Fruit fly (Drosophila melanogaster) whole organism: ENCODE results near the gene noi.

Experiments used
- CG8478 ChIP-seq: fragments of >200 bp; optimal IDR thresholded peaks from 2 replicates; lab custom pipeline; 2018; ENCODE audit warnings: inconsistent platforms
- Dll ChIP-seq: fragments of >200 bp; optimal IDR thresholded peaks from 2 replicates; lab custom pipeline; 2017
- EcR ChIP-seq, 2 experiments: fragments of >200 bp; optimal IDR thresholded peaks; 2 replicates each; lab custom pipeline; 2017; ENCODE audit warnings: missing biosample characterization in 2 of 2, missing genetic modification characterization in 2 of 2, missing genetic modification reagents in 2 of 2
- pan ChIP-seq: fragments of >200 bp; optimal IDR thresholded peaks from 2 replicates; lab custom pipeline; 2017
- psq ChIP-seq: fragments of >200 bp; optimal IDR thresholded peaks from 2 replicates; lab custom pipeline; 2017
- usp ChIP-seq: fragments of >200 bp; optimal IDR thresholded peaks from 2 replicates; lab custom pipeline; 2017; ENCODE audit warnings: missing biosample characterization, missing genetic modification characterization, mixed read lengths

The noi gene

DNA sequence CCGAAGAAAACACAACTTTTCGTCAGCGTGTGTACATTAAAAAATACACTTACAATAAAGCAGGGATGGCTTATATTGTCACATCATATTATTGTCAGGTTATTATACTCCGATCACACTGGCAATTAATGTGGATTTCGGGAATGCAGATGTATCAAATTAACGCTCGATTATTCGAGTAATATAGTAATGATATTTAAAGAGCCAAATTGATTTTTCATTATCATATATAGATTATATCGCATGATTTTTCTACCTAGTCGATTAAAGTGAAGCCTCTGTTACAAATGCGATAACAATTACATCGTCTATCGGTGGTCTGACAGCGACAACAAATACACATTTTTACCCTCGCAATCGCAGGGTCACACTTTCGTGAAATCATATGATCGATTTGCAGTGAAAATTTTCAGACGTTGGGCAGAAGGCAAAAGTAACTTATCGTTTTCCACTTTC is at the start of gene noi, which contains the start of gene Vha26:
TSS of gene noi (minus strand) at position 62 of the 456 bp plus-strand sequence.
TSS of gene Vha26 (plus strand) at position 366 of the 456 bp plus-strand sequence.
- TF ChIP-seq pan (lab: Kevin White, UChicago) (no peak), usp (no peak), EcR (GFP tag; optimal IDR thresholded peaks at IDR 0.05; lab: Kevin White, UChicago) (no peak), psq (no peak), CG8478 (lab: Kevin White, UChicago) (no peak), Dll (lab: Kevin White, UChicago) (no peak)

DNA sequence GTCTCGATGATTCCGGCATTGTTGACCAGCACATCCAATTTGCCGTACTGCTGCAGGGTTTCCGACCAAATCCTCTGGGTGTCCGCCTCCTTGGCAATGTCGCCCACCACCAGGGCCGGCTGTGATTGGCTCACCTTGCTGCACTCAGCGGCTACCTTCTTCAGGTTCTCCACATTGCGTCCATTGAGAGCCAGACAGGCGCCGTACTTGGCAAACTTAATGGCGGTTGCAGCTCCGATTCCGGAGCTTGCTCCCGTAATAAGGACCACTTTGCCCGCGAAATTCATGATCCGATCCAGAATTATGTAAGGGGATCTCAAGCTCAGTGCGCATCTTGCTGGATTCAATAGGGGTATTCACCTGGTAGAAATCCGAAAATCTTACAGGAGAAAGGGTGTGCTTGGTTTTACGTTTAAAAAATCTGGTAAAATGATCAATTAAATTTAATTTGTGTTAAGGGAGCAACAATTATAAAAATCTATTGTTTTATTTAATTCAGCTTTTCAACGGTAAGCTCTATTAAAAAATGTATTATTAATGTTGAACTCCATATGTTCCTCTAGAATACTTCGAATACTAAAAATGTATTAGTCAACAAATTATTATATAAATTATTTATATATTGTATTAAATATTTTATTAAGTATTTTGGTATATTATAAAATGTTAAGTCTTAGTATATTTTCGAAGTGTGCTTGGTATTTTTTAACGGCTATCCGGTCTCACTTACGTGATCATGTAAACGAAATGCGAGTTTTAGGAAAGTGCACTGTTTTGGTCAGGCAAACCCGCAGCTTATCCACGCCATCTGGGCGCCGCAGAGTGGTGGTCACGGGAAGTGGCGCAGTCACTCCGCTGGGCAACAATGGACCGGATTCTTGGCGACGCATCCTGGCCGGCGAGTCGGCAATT is 45.5 kb upstream of the noi start, which contains the start of the genes CG31548 and CG12170:
TSS of gene CG31548 (minus strand) at position 334 of the 912 bp plus-strand sequence.
TSS of gene CG12170 (plus strand) at position 716 of the 912 bp plus-strand sequence.
- TF ChIP-seq usp (no peak), psq (no peak)

DNA sequence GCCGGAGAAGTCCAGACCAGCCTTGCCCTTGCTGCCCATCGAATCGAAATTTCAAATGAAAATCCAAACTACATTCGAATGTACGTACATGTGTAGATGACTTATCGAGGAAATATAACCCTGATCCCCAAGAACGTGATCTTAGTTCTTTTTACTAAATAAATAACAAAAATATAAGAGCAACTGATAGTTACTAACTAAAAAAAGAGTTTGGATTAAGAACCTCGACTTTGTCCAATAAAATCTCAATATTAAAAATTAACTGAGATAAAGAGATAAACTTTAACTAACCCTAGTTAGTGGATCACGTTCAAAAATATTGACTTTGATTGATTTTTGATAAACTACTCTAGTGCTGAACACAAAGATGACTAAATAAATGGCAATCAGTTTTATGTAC is 44.3 kb upstream of the noi start, which contains the start of gene CG31546:
TSS of gene CG31546 (minus strand) at position 101 of the 400 bp plus-strand sequence.
- TF ChIP-seq Dll (lab: Kevin White, UChicago) (no peak), pan (lab: Kevin White, UChicago) (no peak), psq (no peak), usp (no peak), EcR (GFP tag; optimal IDR thresholded peaks at IDR 0.05; lab: Kevin White, UChicago) (no peak), CG8478 (lab: Kevin White, UChicago) (no peak)

DNA sequence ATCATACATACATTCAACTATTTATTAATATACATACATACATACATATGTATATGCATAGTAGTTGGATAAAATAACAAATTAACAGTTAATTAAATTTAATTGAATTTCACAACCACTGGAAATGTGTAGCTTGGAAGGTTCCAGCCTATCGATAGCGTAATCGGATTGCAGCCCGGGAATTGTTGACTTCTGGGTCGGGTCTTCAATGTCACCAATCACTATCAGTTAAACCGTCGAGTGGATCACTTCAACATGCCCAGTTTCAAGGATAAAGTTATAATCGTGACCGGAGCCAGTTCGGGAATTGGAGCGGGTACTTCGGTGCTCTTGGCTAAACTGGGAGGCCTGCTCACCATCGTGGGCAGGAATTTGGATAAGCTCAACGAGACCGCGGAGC is 42.2 kb upstream of the noi start, which contains the start of gene CG12171:
TSS of gene CG12171 (plus strand) at position 191 of the 400 bp plus-strand sequence.
- TF ChIP-seq CG8478 (lab: Kevin White, UChicago) = no peak
- TF ChIP-seq usp = no peak
- no peak for TF ChIP-seq pan (lab: Kevin White, UChicago)
- no peak for TF ChIP-seq psq
- TF ChIP-seq Dll (lab: Kevin White, UChicago) = no peak
- no peak for TF ChIP-seq EcR (GFP tag; optimal IDR thresholded peaks at IDR 0.05; lab: Kevin White, UChicago)

DNA sequence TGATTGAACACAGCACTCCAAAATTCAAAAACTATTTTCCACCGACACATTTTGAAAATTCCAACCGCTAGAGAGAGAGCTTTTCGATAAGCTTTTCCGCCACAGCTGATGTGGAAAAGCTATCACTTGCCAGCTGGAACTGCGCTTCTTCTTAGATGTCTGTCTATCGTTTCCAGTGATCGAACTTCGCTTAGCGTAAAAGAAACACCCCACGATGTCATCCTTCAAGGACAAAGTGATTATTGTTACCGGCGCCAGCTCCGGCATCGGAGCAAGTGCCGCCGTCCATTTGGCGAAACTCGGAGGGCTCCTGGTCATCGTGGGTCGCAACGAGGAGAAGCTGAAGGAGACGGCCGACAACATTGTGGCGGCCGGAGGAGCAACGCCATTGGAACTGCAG is 40.9 kb upstream of the noi start, which contains the start of gene CG31549:
TSS of gene CG31549 (plus strand) at position 11 of the 400 bp plus-strand sequence.
- TF ChIP-seq EcR (GFP tag; optimal IDR thresholded peaks at IDR 0.05; lab: Kevin White, UChicago) (no peak), usp (no peak), Dll (lab: Kevin White, UChicago) (no peak), CG8478 (lab: Kevin White, UChicago) (no peak), pan (lab: Kevin White, UChicago) (no peak), psq (no peak)

DNA sequence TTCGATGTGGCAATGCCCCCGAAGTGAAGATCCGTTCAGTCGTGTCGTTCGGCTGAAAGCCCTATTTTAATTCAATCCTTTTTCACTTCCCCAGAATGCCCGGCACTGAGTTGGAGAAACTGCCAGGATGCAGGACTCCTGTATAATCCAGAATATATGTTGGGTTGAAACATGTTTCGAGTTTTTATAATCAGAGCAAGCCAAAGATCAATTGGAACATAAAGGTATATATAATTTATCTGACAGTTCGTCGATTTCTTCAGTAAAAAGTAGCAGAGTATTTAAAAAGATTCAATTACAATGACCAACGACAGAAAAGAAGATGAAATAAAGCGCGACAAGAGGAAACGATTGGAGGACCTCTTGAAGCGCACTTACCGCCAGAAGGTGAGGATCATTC is 36.3 kb upstream of the noi start, which contains the start of gene CG31551:
TSS of gene CG31551 (plus strand) at position 301 of the 400 bp plus-strand sequence.
- no peak for TF ChIP-seq usp
- no peak for TF ChIP-seq Dll (lab: Kevin White, UChicago)

DNA sequence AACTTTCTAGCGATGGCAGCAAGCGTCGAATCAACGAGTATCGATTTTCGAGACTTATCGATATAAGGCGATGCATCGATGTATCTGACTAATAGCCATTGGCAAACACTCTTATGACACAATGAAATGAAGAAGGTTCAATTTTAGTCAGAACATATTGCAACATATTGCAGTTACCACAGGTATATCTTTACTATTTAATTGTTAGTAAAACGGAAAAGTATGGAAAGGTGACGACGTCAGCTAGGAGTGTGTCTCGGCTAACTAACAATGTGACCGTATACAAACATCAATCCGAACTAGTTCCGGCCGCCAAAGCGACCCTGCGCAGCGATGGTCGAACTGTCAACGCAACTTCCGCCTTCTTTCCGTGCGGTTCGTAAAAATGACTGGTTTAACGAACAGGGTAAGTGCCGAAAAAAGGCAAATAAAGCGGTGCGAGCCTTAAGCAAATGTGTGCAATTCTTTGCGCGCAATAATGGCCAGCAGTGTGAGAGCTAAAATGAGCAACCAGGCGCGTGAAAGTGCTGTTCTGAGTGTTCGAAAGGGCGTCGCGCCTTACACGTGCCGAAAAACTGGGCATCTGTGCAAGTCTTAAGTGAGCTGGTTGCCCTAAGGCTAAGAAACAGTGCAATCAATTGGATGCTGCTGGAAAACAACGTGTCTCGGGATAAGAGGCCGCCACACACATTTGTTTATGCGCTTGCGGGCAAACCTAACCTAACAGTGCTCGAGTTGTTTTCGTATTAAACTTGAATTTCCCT is 33.0 kb upstream of the noi start, which contains the start of the genes Dph4, Spec2 and RpL13A:
TSS of gene Dph4 (minus strand) at position 11 of the 764 bp plus-strand sequence.
TSS of gene Spec2 (minus strand) at position 11 of the 764 bp plus-strand sequence.
TSS of gene RpL13A (plus strand) at position 360 of the 764 bp plus-strand sequence.
- TF ChIP-seq psq = no peak
- no peak for TF ChIP-seq Dll (lab: Kevin White, UChicago)
- TF ChIP-seq pan (lab: Kevin White, UChicago) = no peak
- TF ChIP-seq EcR (GFP tag; optimal IDR thresholded peaks at IDR 0.05; lab: Kevin White, UChicago) = no peak
- TF ChIP-seq CG8478 (lab: Kevin White, UChicago) = no peak
- no peak for TF ChIP-seq usp

DNA sequence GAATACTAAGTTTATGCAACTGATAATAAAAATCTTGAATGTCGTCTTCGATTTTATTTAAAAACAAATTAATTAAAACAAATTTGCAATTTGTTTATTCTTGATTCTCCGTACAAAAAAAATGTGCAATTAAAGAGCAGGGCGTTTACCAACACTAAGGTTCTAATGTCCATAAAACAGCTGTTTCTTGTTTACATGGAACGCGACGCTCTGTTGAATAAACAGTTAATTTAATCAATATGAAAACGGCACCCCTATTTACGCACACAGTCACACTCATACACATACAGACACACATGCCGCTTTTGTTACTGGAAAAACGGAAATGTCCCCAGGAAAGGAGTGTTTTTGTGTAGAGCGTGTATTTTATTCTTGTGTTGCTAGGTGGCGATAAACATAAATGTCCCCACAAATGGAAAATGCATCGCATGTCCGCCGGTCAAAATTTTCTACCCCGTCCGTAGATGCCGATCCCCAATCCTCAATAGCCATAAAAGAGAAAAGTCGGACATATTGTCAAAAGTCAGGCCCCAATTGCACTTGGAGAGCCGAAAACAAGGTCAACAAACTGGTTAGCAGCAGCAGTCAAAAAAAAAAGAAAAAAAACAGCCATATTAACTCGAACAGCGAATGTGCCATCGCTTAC is 31.8 kb upstream of the noi start:
- TF ChIP-seq Dll (lab: Kevin White, UChicago) (no peak), EcR (GFP tag; optimal IDR thresholded peaks at IDR 0.05; lab: Kevin White, UChicago) (no peak), pan (lab: Kevin White, UChicago) (no peak), usp (no peak)

DNA sequence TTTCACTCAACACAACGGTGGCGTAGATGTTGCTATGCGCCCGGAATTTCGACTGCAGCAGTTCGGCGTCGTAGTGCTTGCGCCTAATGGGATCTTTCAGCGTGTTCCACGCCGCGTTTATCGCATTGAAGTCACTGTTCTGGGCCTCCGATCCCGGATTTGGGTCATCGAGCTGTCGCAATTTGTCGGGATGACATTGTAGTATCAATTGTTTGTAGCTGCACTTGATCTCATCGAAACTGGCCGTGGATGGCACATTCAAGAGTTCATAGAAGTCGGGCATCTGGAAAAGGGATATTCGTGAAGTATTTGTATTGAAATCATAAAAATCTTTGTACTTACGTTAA is 31.1 kb upstream of the noi start:
- TF ChIP-seq pan (lab: Kevin White, UChicago) (no peak), CG8478 (lab: Kevin White, UChicago) (no peak), Dll (lab: Kevin White, UChicago) (no peak), usp (no peak), psq (no peak), EcR (GFP tag; optimal IDR thresholded peaks at IDR 0.05; lab: Kevin White, UChicago) (no peak)

DNA sequence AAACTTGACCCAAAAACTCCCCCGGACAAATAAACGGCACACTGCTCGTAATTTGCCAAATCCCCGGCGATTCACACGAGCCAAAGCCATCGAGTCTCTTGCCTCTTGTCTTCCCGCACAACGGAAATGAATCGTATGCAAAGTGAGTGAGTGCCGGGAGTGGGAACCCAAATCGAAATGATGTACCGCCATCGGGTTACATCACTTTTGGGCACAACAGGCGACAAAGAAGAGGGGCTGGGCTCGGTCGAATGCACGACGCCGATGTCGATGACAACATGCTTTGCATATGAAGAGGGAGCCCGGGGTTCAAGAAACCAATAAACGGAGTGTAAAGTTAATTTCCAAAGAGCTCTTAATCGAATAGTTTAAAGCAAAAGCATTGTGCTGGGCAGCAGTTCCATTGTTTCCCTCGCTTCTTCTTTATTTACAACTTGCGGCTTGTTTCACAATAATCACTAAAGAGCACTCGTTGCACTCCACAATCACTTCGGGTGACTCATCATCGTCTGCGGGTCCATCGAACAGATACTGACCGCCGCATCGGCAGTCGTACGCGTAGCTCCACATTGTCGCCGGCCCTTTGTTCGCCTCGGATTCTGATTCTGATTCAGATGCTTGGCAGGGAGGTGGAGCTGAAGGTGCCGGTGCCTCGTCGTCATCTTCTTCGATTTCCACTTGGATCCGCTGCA is 30.6 kb upstream of the noi start:
- TF ChIP-seq Dll (lab: Kevin White, UChicago) (no peak), pan (lab: Kevin White, UChicago) (no peak), usp (no peak), CG8478 (lab: Kevin White, UChicago) (no peak), psq (no peak), EcR (GFP tag; optimal IDR thresholded peaks at IDR 0.05; lab: Kevin White, UChicago) (no peak)
